Worm (Caenorhabditis elegans) whole organism, L2 larva: ENCODE results near the gene Y42H9B.3.

Source experiments
- Y55F3AM.14 ChIP-seq: fragments of 200-800 bp; sonication (Bioruptor generic); optimal IDR thresholded peaks from 2 replicates; lab custom pipeline; 2018; ENCODE audit warnings: mild to moderate bottlenecking, missing genetic modification characterization, missing compliant biosample characterization
- alr-1 ChIP-seq: fragments of 150-350 bp; optimal IDR thresholded peaks from 2 replicates; lab custom pipeline; 2014; ENCODE audit warnings: missing biosample characterization, missing genetic modification characterization
- aly-2 ChIP-seq: fragments of 150-350 bp; optimal IDR thresholded peaks from 2 replicates; lab custom pipeline; 2014; ENCODE audit warnings: missing biosample characterization, missing genetic modification characterization
- ama-1 ChIP-seq: fragments of 150-350 bp; optimal IDR thresholded peaks from 2 replicates; lab custom pipeline; 2018; ENCODE audit warnings: inconsistent platforms
- blmp-1 ChIP-seq: sonication (generic microtip); optimal IDR thresholded peaks from 2 replicates; lab custom pipeline; 2017; ENCODE audit warnings: missing genetic modification characterization, mild to moderate bottlenecking, missing compliant biosample characterization, antibody characterized with exemption, moderate library complexity; ENCODE audit not compliant: insufficient read depth
- ceh-82 ChIP-seq: fragments of 150-350 bp; optimal IDR thresholded peaks from 2 replicates; lab custom pipeline; 2014; ENCODE audit warnings: missing biosample characterization, missing genetic modification characterization
- crh-2 ChIP-seq: sonication (generic microtip); optimal IDR thresholded peaks from 2 replicates; lab custom pipeline; 2017; ENCODE audit warnings: missing biosample characterization, missing genetic modification characterization
- dmd-4 ChIP-seq: sonication (generic microtip); optimal IDR thresholded peaks from 2 replicates; lab custom pipeline; 2017; ENCODE audit warnings: missing biosample characterization, missing genetic modification characterization
- egl-27 ChIP-seq: sonication (generic microtip); optimal IDR thresholded peaks from 3 replicates; lab custom pipeline; 2017; ENCODE audit warnings: missing biosample characterization, missing genetic modification reagents, missing genetic modification characterization
- elt-1 ChIP-seq: fragments of 150-350 bp; optimal IDR thresholded peaks from 2 replicates; lab custom pipeline; 2014; ENCODE audit warnings: missing biosample characterization, missing genetic modification characterization
- elt-3 ChIP-seq: sonication (generic microtip); optimal IDR thresholded peaks from 2 replicates; lab custom pipeline; 2017; ENCODE audit warnings: missing biosample characterization, missing genetic modification characterization
- fos-1 ChIP-seq: fragments of 150-350 bp; optimal IDR thresholded peaks from 2 replicates; lab custom pipeline; 2014; ENCODE audit warnings: missing biosample characterization, missing genetic modification characterization
- gmeb-1 ChIP-seq: fragments of 150-350 bp; optimal IDR thresholded peaks from 2 replicates; lab custom pipeline; 2014; ENCODE audit warnings: missing biosample characterization, missing genetic modification characterization
- lsy-2 ChIP-seq, 2 experiments: fragments of 150-350 bp in 1 of 2; sonication (generic microtip) in 1 of 2; optimal IDR thresholded peaks; 2 replicates each; lab custom pipeline; 2014 to 2017; ENCODE audit warnings: missing biosample characterization in 2 of 2, missing genetic modification characterization in 2 of 2
- mab-5 ChIP-seq: fragments of 150-350 bp; optimal IDR thresholded peaks from 2 replicates; lab custom pipeline; 2014; ENCODE audit warnings: missing biosample characterization, missing genetic modification characterization
- mbf-1 ChIP-seq: sonication (generic microtip); optimal IDR thresholded peaks from 2 replicates; lab custom pipeline; 2017; ENCODE audit warnings: missing biosample characterization, missing genetic modification characterization
- mdl-1 ChIP-seq, 2 experiments: fragments of 150-350 bp in 1 of 2; sonication (generic microtip) in 1 of 2; optimal IDR thresholded peaks; 2 replicates each; lab custom pipeline; 2017; ENCODE audit warnings: missing biosample characterization in 2 of 2, missing genetic modification characterization in 2 of 2
- nhr-10 ChIP-seq: sonication (generic microtip); optimal IDR thresholded peaks from 2 replicates; lab custom pipeline; 2017; ENCODE audit warnings: missing biosample characterization, missing genetic modification characterization
- nhr-11 ChIP-seq: fragments of 150-350 bp; optimal IDR thresholded peaks from 2 replicates; lab custom pipeline; 2014; ENCODE audit warnings: missing biosample characterization, missing genetic modification characterization
- nhr-12 ChIP-seq: fragments of 150-350 bp; optimal IDR thresholded peaks from 2 replicates; lab custom pipeline; 2014; ENCODE audit warnings: missing biosample characterization, missing genetic modification characterization
- nhr-129 ChIP-seq: fragments of 150-350 bp; optimal IDR thresholded peaks from 2 replicates; lab custom pipeline; 2014; ENCODE audit warnings: missing biosample characterization, missing genetic modification characterization
- nhr-21 ChIP-seq: fragments of 150-350 bp; optimal IDR thresholded peaks from 2 replicates; lab custom pipeline; 2014; ENCODE audit warnings: missing biosample characterization, missing genetic modification characterization
- nhr-23 ChIP-seq: fragments of 150-350 bp; optimal IDR thresholded peaks from 2 replicates; lab custom pipeline; 2014; ENCODE audit warnings: missing biosample characterization, missing genetic modification reagents, missing genetic modification characterization
- nhr-237 ChIP-seq: fragments of 150-350 bp; optimal IDR thresholded peaks from 2 replicates; lab custom pipeline; 2014; ENCODE audit warnings: missing biosample characterization, missing genetic modification characterization
- nhr-25 ChIP-seq: fragments of 150-350 bp; sonication (generic microtip); optimal IDR thresholded peaks from 3 replicates; lab custom pipeline; 2014; ENCODE audit warnings: missing biosample characterization, missing genetic modification characterization
- nhr-6 ChIP-seq: fragments of 150-350 bp; optimal IDR thresholded peaks from 2 replicates; lab custom pipeline; 2014; ENCODE audit warnings: missing biosample characterization, missing genetic modification characterization
- nhr-77 ChIP-seq: fragments of 150-350 bp; optimal IDR thresholded peaks from 2 replicates; lab custom pipeline; 2014; ENCODE audit warnings: missing biosample characterization, missing genetic modification characterization
- sem-4 ChIP-seq: fragments of 150-350 bp; optimal IDR thresholded peaks from 2 replicates; lab custom pipeline; 2014; ENCODE audit warnings: missing biosample characterization, missing genetic modification reagents, missing genetic modification characterization
- skn-1 ChIP-seq: sonication (generic microtip); optimal IDR thresholded peaks from 2 replicates; lab custom pipeline; 2017; ENCODE audit warnings: missing biosample characterization, missing genetic modification characterization
- sma-3 ChIP-seq: sonication (generic microtip); optimal IDR thresholded peaks from 2 replicates; lab custom pipeline; 2016; ENCODE audit warnings: missing genetic modification reagents, missing genetic modification characterization, missing compliant biosample characterization
- sma-9 ChIP-seq, 2 experiments: fragments of 150-350 bp in 1 of 2; sonication (generic microtip) in 1 of 2; optimal IDR thresholded peaks; 2 replicates each; lab custom pipeline; 2014 to 2016; ENCODE audit warnings: missing genetic modification characterization in 2 of 2, mild to moderate bottlenecking in 1 of 2, missing biosample characterization in 1 of 2, missing compliant biosample characterization in 1 of 2, missing genetic modification reagents in 1 of 2, moderate library complexity in 1 of 2
- snpc-4 ChIP-seq: fragments of 150-350 bp; optimal IDR thresholded peaks from 2 replicates; lab custom pipeline; 2014; ENCODE audit warnings: missing biosample characterization, missing genetic modification characterization
- unc-39 ChIP-seq: fragments of 150-350 bp; optimal IDR thresholded peaks from 2 replicates; lab custom pipeline; 2014; ENCODE audit warnings: missing biosample characterization, missing genetic modification characterization
- unc-55 ChIP-seq: fragments of 150-350 bp; sonication (generic microtip); optimal IDR thresholded peaks from 3 replicates; lab custom pipeline; 2014; ENCODE audit warnings: missing biosample characterization, missing genetic modification reagents, missing genetic modification characterization
- unc-62 ChIP-seq: fragments of 150-350 bp; optimal IDR thresholded peaks from 2 replicates; lab custom pipeline; 2014; ENCODE audit warnings: missing biosample characterization, missing genetic modification reagents, missing genetic modification characterization
- zag-1 ChIP-seq: fragments of 150-350 bp; optimal IDR thresholded peaks from 2 replicates; lab custom pipeline; 2014; ENCODE audit warnings: missing biosample characterization, missing genetic modification characterization
- ztf-1 ChIP-seq: fragments of 200-800 bp; sonication (Bioruptor generic); conservative IDR thresholded peaks from 2 replicates; pipeline ENCODE4 v1.3.6; 2022; ENCODE audit warnings: missing genetic modification characterization, missing compliant biosample characterization
- ztf-11 ChIP-seq: sonication (generic microtip); optimal IDR thresholded peaks from 2 replicates; lab custom pipeline; 2017; ENCODE audit warnings: missing biosample characterization, missing genetic modification characterization
- ztf-4 ChIP-seq: fragments of 150-350 bp; optimal IDR thresholded peaks from 2 replicates; lab custom pipeline; 2014; ENCODE audit warnings: missing biosample characterization, missing genetic modification characterization

Y42H9B.3 gene

ce11 chrIV:8000763-8001162 lies 11.5 kb downstream of the Y42H9B.3 start:
- TF ChIP-seq nhr-25 (tag; lab: Kevin White, UChicago) = peak; percentile 31
- no peak for TF ChIP-seq sma-3
- no peak for TF ChIP-seq dmd-4 (tag; lab: Kevin White, UChicago)
- TF ChIP-seq nhr-12 (tag; lab: Kevin White, UChicago) = no peak
- TF ChIP-seq ztf-1 (GFP tag; lab: Robert Waterston, UW) = no peak

- no peak for TF ChIP-seq gmeb-1 (tag; lab: Kevin White, UChicago)
- no peak for TF ChIP-seq nhr-25 (tag; lab: Kevin White, UChicago)
- no peak for TF ChIP-seq ztf-4 (tag; lab: Kevin White, UChicago)
- no peak for TF ChIP-seq unc-62
- TF ChIP-seq mbf-1 (tag; lab: Kevin White, UChicago) = no peak
- TF ChIP-seq ceh-82 (tag; lab: Kevin White, UChicago) = no peak
- no peak for TF ChIP-seq ztf-11 (tag; lab: Kevin White, UChicago)
- no peak for TF ChIP-seq unc-55 (GFP tag; lab: Kevin White, UChicago)
- TF ChIP-seq nhr-6 (tag; lab: Kevin White, UChicago) = no peak
- TF ChIP-seq zag-1 (tag; lab: Kevin White, UChicago) = no peak
- TF ChIP-seq alr-1 (tag; lab: Kevin White, UChicago) = no peak
- TF ChIP-seq nhr-10 (tag; lab: Kevin White, UChicago) = no peak
Observed at ce11 chrIV:7994715-7995114, 17.5 kb downstream of the Y42H9B.3 start.

ce11 chrIV:7988385-7988784 lies 23.8 kb downstream of the Y42H9B.3 start, which contains the start of gene col-115:
Gene col-115, plus strand, starts transcription at chrIV:7988685.
- TF ChIP-seq mdl-1 (tag; optimal IDR thresholded peaks at IDR 0.05; lab: Kevin White, UChicago) (no peak), ceh-82 (tag; lab: Kevin White, UChicago) (no peak), mab-5 (tag; lab: Kevin White, UChicago) (no peak), aly-2 (tag; lab: Kevin White, UChicago) (no peak), nhr-23 (tag; lab: Kevin White, UChicago) (no peak), blmp-1 (no peak), nhr-77 (tag; lab: Kevin White, UChicago) (no peak), zag-1 (tag; lab: Kevin White, UChicago) (no peak)

- TF ChIP-seq unc-55 (GFP tag; lab: Kevin White, UChicago) (peak; percentile 45), lsy-2 (tag; optimal IDR thresholded peaks at IDR 0.05; lab: Kevin White, UChicago) (no peak)
Observed at ce11 chrIV:7987083-7987482, 25.1 kb downstream of the Y42H9B.3 start, which contains the start of gene mec-17. Gene mec-17, minus strand, starts transcription at chrIV:7987183.

- TF ChIP-seq sem-4 (tag; lab: Kevin White, UChicago) (no peak), gmeb-1 (tag; lab: Kevin White, UChicago) (no peak), sma-9 (GFP tag; optimal IDR thresholded peaks at IDR 0.05; lab: Kevin White, UChicago) (no peak), sma-9 (tag; optimal IDR thresholded peaks at IDR 0.05; lab: Kevin White, UChicago) (no peak), zag-1 (tag; lab: Kevin White, UChicago) (no peak), snpc-4 (no peak), nhr-77 (tag; lab: Kevin White, UChicago) (no peak), elt-3 (tag; lab: Kevin White, UChicago) (no peak), nhr-129 (no peak), ztf-11 (tag; lab: Kevin White, UChicago) (no peak), blmp-1 (peak; percentile 14), elt-1 (tag; lab: Kevin White, UChicago) (no peak), unc-39 (tag; lab: Kevin White, UChicago) (no peak), ama-1 (lab: Kevin White, UChicago) (no peak), egl-27 (tag; lab: Kevin White, UChicago) (no peak), nhr-21 (tag; lab: Kevin White, UChicago) (peak; percentile 42), nhr-11 (tag; lab: Kevin White, UChicago) (no peak), nhr-23 (tag; lab: Kevin White, UChicago) (no peak), fos-1 (tag; lab: Kevin White, UChicago) (peak; percentile 68), mab-5 (tag; lab: Kevin White, UChicago) (no peak), Y55F3AM.14 (GFP tag; lab: Kevin White, UChicago) (no peak), nhr-25 (tag; lab: Kevin White, UChicago) (peak; percentile 57), ztf-1 (GFP tag; lab: Robert Waterston, UW) (no peak), skn-1 (tag; lab: Kevin White, UChicago) (no peak), ceh-82 (tag; lab: Kevin White, UChicago) (no peak), crh-2 (tag; lab: Kevin White, UChicago) (no peak), nhr-12 (tag; lab: Kevin White, UChicago) (no peak), nhr-237 (tag; lab: Kevin White, UChicago) (no peak), sma-3 (no peak), alr-1 (tag; lab: Kevin White, UChicago) (no peak)
Observed at ce11 chrIV:7985737-7986136, 26.5 kb downstream of the Y42H9B.3 start.
